Worm (Caenorhabditis elegans): ENCODE results near the gene F08F3.10.

- no peak for TF ChIP-seq blmp-1 (tag; optimal IDR thresholded peaks at IDR 0.05; ENCODE audit: insufficient read depth)
- no peak for TF ChIP-seq ama-1 (optimal IDR thresholded peaks at IDR 0.05)
- no peak for TF ChIP-seq elt-3 (tag; optimal IDR thresholded peaks at IDR 0.05)
- no peak for TF ChIP-seq elt-1 (tag; optimal IDR thresholded peaks at IDR 0.05)
These were observed 46.7 kb downstream of the F08F3.10 start, which contains the start of gene ZC317.2 for ce11 chrV:5459806-5460205.

Data from whole organism, L2 larva.